Worm (Caenorhabditis elegans) whole organism, L4 larva: ENCODE data around the gene taf-2.

Source experiments
- aly-2 ChIP-seq: sonication (generic microtip); optimal IDR thresholded peaks from 2 replicates; lab custom pipeline; 2018; ENCODE audit warnings: missing biosample characterization, missing genetic modification characterization
- hif-1 ChIP-seq, 2 experiments: sonication (generic microtip); optimal IDR thresholded peaks; 2 replicates each; lab custom pipeline; 2016 to 2017; ENCODE audit warnings: missing compliant biosample characterization in 2 of 2, missing genetic modification characterization in 2 of 2, missing genetic modification reagents in 2 of 2, missing genotype in 2 of 2, mild to moderate bottlenecking in 1 of 2
- nhr-28 ChIP-seq: fragments of 150-350 bp; optimal IDR thresholded peaks from 2 replicates; lab custom pipeline; 2014; ENCODE audit warnings: missing biosample characterization, missing genetic modification characterization

DNA sequence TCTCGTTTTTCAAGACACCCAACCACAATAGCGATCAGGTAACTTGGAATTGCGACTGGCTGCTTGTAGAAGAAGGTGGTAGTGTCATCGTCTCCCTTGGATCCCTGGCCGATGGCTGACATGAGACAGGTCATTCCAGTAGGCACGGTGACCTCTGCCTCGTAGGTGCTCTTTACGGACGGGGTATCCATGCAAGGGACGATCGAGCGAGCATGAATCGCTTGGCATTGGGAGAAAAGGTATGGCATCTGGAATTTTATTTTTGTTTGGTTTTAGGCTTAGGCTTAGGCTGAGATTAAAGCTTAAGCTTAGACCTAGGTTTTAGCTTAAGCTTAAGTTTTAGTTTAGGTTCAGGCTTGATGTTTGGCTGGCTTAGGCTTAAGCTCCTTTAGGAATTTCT lies 17.6 kb upstream of the taf-2 start:
- no peak for TF ChIP-seq nhr-28 (tag; lab: Kevin White, UChicago)
- TF ChIP-seq hif-1 (tag; optimal IDR thresholded peaks at IDR 0.05; lab: Kevin White, UChicago) = no peak
- TF ChIP-seq aly-2 = no peak
